Fruit fly (Drosophila melanogaster): ENCODE results near the gene CG7376.

Gene CG7376

DNA sequence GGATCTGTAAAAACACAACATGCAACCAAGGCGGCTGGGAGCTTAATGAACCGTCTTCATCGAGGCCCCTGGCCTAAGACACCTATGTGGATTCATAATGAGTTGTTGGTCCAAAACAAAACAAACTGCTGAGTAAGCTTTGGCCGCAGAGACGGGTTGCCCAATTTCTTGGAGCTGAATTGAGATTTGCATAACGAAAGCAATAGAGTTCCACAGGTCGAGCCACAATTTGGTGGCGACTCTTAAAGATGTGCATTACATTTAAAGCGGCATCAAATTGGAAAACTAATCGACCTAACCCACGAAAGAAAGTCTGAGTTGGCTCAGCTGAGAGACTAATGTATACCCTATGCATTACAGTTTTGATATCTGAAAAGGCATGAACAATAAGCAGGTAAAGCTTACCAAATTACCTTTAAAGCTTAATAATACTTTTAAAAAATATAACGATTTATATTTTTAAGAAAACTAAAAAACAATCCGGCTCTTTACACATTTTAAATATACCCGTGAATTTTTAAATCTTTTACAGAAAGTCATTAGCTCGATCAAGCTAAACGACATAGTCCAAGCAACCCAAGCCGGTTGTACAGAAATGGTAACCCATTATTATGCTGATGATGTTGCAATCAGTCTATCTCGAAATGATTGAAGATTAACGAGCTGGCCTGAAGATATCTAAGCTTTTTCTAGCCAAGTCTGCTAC, 16.6 kb upstream of the CG7376 start, which contains the start of gene CG13297 (continued):
- peak; percentile 71 for TF ChIP-seq fd96Cb (tag; optimal IDR thresholded peaks at IDR 0.05)
- no peak for TF ChIP-seq Jarid2 (GFP tag; optimal IDR thresholded peaks at IDR 0.05)
- no peak for TF ChIP-seq CG7271 (tag; optimal IDR thresholded peaks at IDR 0.05)
- no peak for TF ChIP-seq Lhr (GFP tag; optimal IDR thresholded peaks at IDR 0.05)
- TF ChIP-seq fd64A (GFP tag; optimal IDR thresholded peaks at IDR 0.05) = no peak
- TF ChIP-seq Camta (GFP tag; optimal IDR thresholded peaks at IDR 0.05) = no peak
- TF ChIP-seq CG8281 (tag; optimal IDR thresholded peaks at IDR 0.05) = peak; percentile 27
- no peak for TF ChIP-seq ara (GFP tag; IDR thresholded peaks at IDR 0.05)
- TF ChIP-seq danr (GFP tag; IDR thresholded peaks at IDR 0.05) = peak; percentile 45; the same call in 1 of the 2 replicates
- no peak for TF ChIP-seq pho (GFP tag; optimal IDR thresholded peaks at IDR 0.05)
- TF ChIP-seq CG12104 (GFP tag; optimal IDR thresholded peaks at IDR 0.05) = peak; percentile 27
- TF ChIP-seq Dbx (GFP tag; IDR thresholded peaks at IDR 0.05) = no peak
- no peak for TF ChIP-seq CG31224 (GFP tag; IDR thresholded peaks at IDR 0.05)
- peak; percentile 44; the same call in 1 of the 2 replicates for TF ChIP-seq E2f1 (GFP tag; IDR thresholded peaks at IDR 0.05)
- no peak for TF ChIP-seq Dip3 (GFP tag; optimal IDR thresholded peaks at IDR 0.05)
- no peak for TF ChIP-seq Lim3 (GFP tag; IDR thresholded peaks at IDR 0.05)
- peak; percentile 17 for TF ChIP-seq CG6813 (GFP tag; optimal IDR thresholded peaks at IDR 0.05)
- TF ChIP-seq CG1024 (GFP tag; IDR thresholded peaks at IDR 0.05) = no peak
- TF ChIP-seq Vsx1 (GFP tag; optimal IDR thresholded peaks at IDR 0.05) = peak; percentile 46
- TF ChIP-seq gfzf (GFP tag; optimal IDR thresholded peaks at IDR 0.05) = no peak
- no peak for TF ChIP-seq CG8290 (GFP tag; optimal IDR thresholded peaks at IDR 0.05)
- TF ChIP-seq CG8290 (tag; optimal IDR thresholded peaks at IDR 0.05) = no peak
- TF ChIP-seq wor (GFP tag; IDR thresholded peaks at IDR 0.05) = peak; percentile 58; the same call in 1 of the 2 replicates
- peak; percentile 18 for TF ChIP-seq salm (tag; optimal IDR thresholded peaks at IDR 0.05)
- TF ChIP-seq Adf1 (GFP tag; IDR thresholded peaks at IDR 0.05) = no peak
- TF ChIP-seq CG16813 (GFP tag; IDR thresholded peaks at IDR 0.05; ENCODE audit: partially characterized antibody) = no peak
- TF ChIP-seq psq (GFP tag; optimal IDR thresholded peaks at IDR 0.05) = no peak
- TF ChIP-seq CG7786 (GFP tag; optimal IDR thresholded peaks at IDR 0.05) = no peak
- TF ChIP-seq hbn (GFP tag; IDR thresholded peaks at IDR 0.05; ENCODE audit: partially characterized antibody) = no peak
- TF ChIP-seq Hr78 (GFP tag; optimal IDR thresholded peaks at IDR 0.05) = peak in 1 of 2 experiments; percentile 76
- peak; percentile 37; the same call in 2 of the 3 replicates for TF ChIP-seq croc (GFP tag; conservative IDR thresholded peaks at IDR 0.05)
- TF ChIP-seq CG14441 (GFP tag; IDR thresholded peaks at IDR 0.05) = peak; percentile 60
- no peak for TF ChIP-seq CG10565 (GFP tag; optimal IDR thresholded peaks at IDR 0.05)
- TF ChIP-seq crol (GFP tag; IDR thresholded peaks at IDR 0.05) = no peak
- TF ChIP-seq repo (GFP tag; optimal IDR thresholded peaks at IDR 0.05) = no peak
- TF ChIP-seq scrt (GFP tag; optimal IDR thresholded peaks at IDR 0.05) = peak; percentile 26
- no peak for TF ChIP-seq CG17568 (GFP tag; optimal IDR thresholded peaks at IDR 0.05)
- TF ChIP-seq CG34422 (GFP tag; IDR thresholded peaks at IDR 0.05) = no peak
- no peak for TF ChIP-seq hkb (optimal IDR thresholded peaks at IDR 0.05)
- TF ChIP-seq hkb (GFP tag; IDR thresholded peaks at IDR 0.05) = peak; percentile 65; the same call in 1 of the 2 replicates
- no peak for TF ChIP-seq bowl (GFP tag; IDR thresholded peaks at IDR 0.05)
- TF ChIP-seq CG33213 (GFP tag; optimal IDR thresholded peaks at IDR 0.05) = no peak
- TF ChIP-seq gem (tag; optimal IDR thresholded peaks at IDR 0.05) = peak; percentile 74
- TF ChIP-seq sr (GFP tag; IDR thresholded peaks at IDR 0.05) = no peak
- no peak for TF ChIP-seq nerfin-2 (GFP tag; IDR thresholded peaks at IDR 0.05; ENCODE audit: partially characterized antibody)
- TF ChIP-seq CG13296 (GFP tag; optimal IDR thresholded peaks at IDR 0.05) = peak; percentile 85
- peak; percentile 61 for TF ChIP-seq CG10366 (GFP tag; IDR thresholded peaks at IDR 0.05)
- TF ChIP-seq wdn (GFP tag; IDR thresholded peaks at IDR 0.05) = no peak
- TF ChIP-seq CG14014 (GFP tag; IDR thresholded peaks at IDR 0.05) = peak; percentile 25; the same call in 1 of the 2 replicates
- no peak for TF ChIP-seq lbe (GFP tag; optimal IDR thresholded peaks at IDR 0.05)
